Worm (Caenorhabditis elegans): Measurements from ENCODE around the gene C33B4.5.

DNA sequence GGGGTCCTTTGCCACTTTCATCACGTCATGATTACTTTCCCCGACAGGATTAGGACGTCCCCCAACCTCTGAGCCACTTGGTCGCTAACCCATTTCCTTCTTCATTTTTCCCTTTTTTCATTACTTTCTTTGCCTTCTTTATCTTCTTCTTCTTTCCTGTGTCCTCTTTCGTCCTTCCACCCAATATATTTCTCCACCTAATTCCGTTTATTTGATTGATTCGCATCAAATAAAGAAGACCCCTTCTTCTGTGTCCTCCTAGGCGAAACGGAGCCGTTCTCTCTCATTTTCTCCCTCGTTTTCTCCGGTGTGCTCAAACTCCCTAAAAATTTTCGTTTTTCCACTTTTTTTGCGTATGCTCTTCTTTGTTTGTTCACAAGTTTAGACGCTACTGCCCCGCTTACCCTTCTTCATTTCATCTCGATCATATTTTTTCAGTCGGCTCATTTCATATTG, 26.6 kb downstream of the C33B4.5 start, which contains the start of gene C05D12.7:
- TF ChIP-seq ztf-23 (GFP tag; IDR thresholded peaks at IDR 0.05) (no peak), tab-1 (GFP tag; IDR thresholded peaks at IDR 0.05) (no peak)

Data from whole organism, midembryonic.